Worm (Caenorhabditis elegans): ENCODE results near the gene C28A5.2.

DNA sequence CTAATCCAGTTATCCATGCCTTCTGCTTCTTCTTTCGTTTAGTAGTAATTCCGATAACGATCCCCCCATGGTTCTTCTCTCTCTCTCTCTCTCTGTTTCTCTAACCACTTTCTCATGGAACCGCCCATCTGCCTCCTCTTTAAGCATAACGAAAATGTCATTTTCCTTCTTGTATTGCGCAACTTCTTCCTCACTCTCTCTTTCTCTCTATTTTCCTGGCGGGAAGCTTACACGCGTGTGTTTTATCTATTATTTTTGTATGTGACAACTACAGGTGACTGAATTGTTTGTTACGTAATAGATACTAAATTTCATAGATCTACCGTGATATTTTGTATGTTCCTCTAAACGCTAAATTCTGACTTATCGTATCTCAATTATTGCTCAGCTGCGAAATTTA, 48.9 kb downstream of the C28A5.2 start:
- TF ChIP-seq lsy-2 (tag; optimal IDR thresholded peaks at IDR 0.05) (no peak), lin-39 (tag; optimal IDR thresholded peaks at IDR 0.05) (no peak), unc-30 (tag; optimal IDR thresholded peaks at IDR 0.05) (no peak), nhr-19 (GFP tag; conservative IDR thresholded peaks at IDR 0.05) (no peak), zag-1 (tag; optimal IDR thresholded peaks at IDR 0.05) (no peak), efl-1 (optimal IDR thresholded peaks at IDR 0.05) (no peak), efl-1 (GFP tag; optimal IDR thresholded peaks at IDR 0.05 in 1 of 2) (no peak), mdl-1 (tag; optimal IDR thresholded peaks at IDR 0.05) (no peak), nhr-28 (tag; optimal IDR thresholded peaks at IDR 0.05) (no peak), nhr-11 (tag; optimal IDR thresholded peaks at IDR 0.05) (no peak), pqm-1 (tag; optimal IDR thresholded peaks at IDR 0.05) (no peak), nhr-237 (tag; optimal IDR thresholded peaks at IDR 0.05) (no peak), C04F5.9 (tag; optimal IDR thresholded peaks at IDR 0.05) (no peak)

Measured in whole organism, L1 larva.